Fruit fly (Drosophila melanogaster) whole organism, embryonic: ENCODE data around the gene asf1.

Source experiments
- Ada2b ChIP-seq: fragments of 200-800 bp; sonication (Bioruptor generic); IDR thresholded peaks from 2 replicates; pipeline ENCODE4 v1.3.6; 2022; ENCODE audit warnings: missing biosample characterization, missing genetic modification characterization
- Aef1 ChIP-seq: fragments of 200-800 bp; sonication (Bioruptor generic); IDR thresholded peaks from 3 replicates; pipeline ENCODE4 v1.3.6; 2022; ENCODE audit warnings: missing biosample characterization, missing genetic modification characterization
- BtbVII ChIP-seq: fragments of 200-800 bp; sonication (Bioruptor generic); optimal IDR thresholded peaks from 3 replicates; lab custom pipeline; 2017; ENCODE audit warnings: missing biosample characterization, mild to moderate bottlenecking, missing genetic modification characterization
- CG10543 ChIP-seq: fragments of 200-800 bp; sonication (Bioruptor generic); optimal IDR thresholded peaks from 3 replicates; lab custom pipeline; 2017; ENCODE audit warnings: missing biosample characterization, mild to moderate bottlenecking, missing genetic modification characterization, moderate library complexity
- CG12236 ChIP-seq: fragments of 200-800 bp; sonication (Bioruptor generic); optimal IDR thresholded peaks from 2 replicates; lab custom pipeline; 2016; ENCODE audit warnings: missing biosample characterization, missing genetic modification characterization
- CG12299 ChIP-seq: fragments of 200-800 bp; sonication (Bioruptor generic); optimal IDR thresholded peaks from 2 replicates; lab custom pipeline; 2018; ENCODE audit warnings: missing biosample characterization, mild to moderate bottlenecking, missing genetic modification characterization
- CG14050 ChIP-seq: fragments of 200-800 bp; sonication (Bioruptor generic); IDR thresholded peaks from 3 replicates; pipeline ENCODE4 v1.3.6; 2022; ENCODE audit warnings: missing biosample characterization, missing genetic modification characterization
- CG15479 ChIP-seq: fragments of 200-800 bp; sonication (Bioruptor generic); optimal IDR thresholded peaks from 3 replicates; lab custom pipeline; 2019; ENCODE audit warnings: missing biosample characterization, mild to moderate bottlenecking, missing genetic modification characterization, moderate library complexity
- CG15601 ChIP-seq: fragments of 200-800 bp; sonication (Bioruptor generic); optimal IDR thresholded peaks from 3 replicates; lab custom pipeline; 2019; ENCODE audit warnings: missing biosample characterization, mild to moderate bottlenecking, missing genetic modification characterization, moderate library complexity
- CG2116 ChIP-seq: fragments of 200-800 bp; sonication (Bioruptor generic); optimal IDR thresholded peaks from 3 replicates; lab custom pipeline; 2018; ENCODE audit warnings: missing biosample characterization, mild to moderate bottlenecking, missing genetic modification characterization
- CG2875 ChIP-seq: fragments of 200-800 bp; sonication (Bioruptor generic); optimal IDR thresholded peaks from 2 replicates; lab custom pipeline; 2017; ENCODE audit warnings: missing biosample characterization, mild to moderate bottlenecking, missing genetic modification characterization, missing genetic modification reagents
- CG34224 ChIP-seq: fragments of 200-800 bp; sonication (Bioruptor generic); IDR thresholded peaks from 3 replicates; pipeline ENCODE4 v1.3.6; 2022; ENCODE audit warnings: missing biosample characterization, missing genetic modification characterization; ENCODE audit not compliant: partially characterized antibody
- CG3726 ChIP-seq: fragments of 200-800 bp; sonication (Bioruptor generic); IDR thresholded peaks from 3 replicates; pipeline ENCODE4, ENCODE4 v1.3.6; 2022; ENCODE audit warnings: missing biosample characterization, missing genetic modification characterization
- CG4282 ChIP-seq: fragments of 200-800 bp; sonication (Bioruptor generic); optimal IDR thresholded peaks from 2 replicates; lab custom pipeline; 2016; ENCODE audit warnings: missing biosample characterization, missing genetic modification characterization
- CG7357 ChIP-seq: fragments of 200-800 bp; sonication (Bioruptor generic); IDR thresholded peaks from 3 replicates; pipeline ENCODE4 v1.3.6; 2022; ENCODE audit warnings: missing biosample characterization, missing genetic modification characterization
- CG7556 ChIP-seq: fragments of 200-800 bp; sonication (Bioruptor generic); optimal IDR thresholded peaks from 2 replicates; lab custom pipeline; 2017; ENCODE audit warnings: missing biosample characterization, mild to moderate bottlenecking, missing genetic modification characterization
- CG7839 ChIP-seq: fragments of 200-800 bp; sonication (Bioruptor generic); optimal IDR thresholded peaks from 3 replicates; lab custom pipeline; 2018; ENCODE audit warnings: missing biosample characterization, mild to moderate bottlenecking, missing genetic modification characterization, moderate library complexity
- CG9215 ChIP-seq: fragments of 200-800 bp; sonication (Bioruptor generic); IDR thresholded peaks from 2 replicates; pipeline ENCODE4 v1.3.6; 2022; ENCODE audit warnings: missing biosample characterization, missing genetic modification characterization
- CG9817 ChIP-seq: fragments of 200-800 bp; sonication (Bioruptor generic); optimal IDR thresholded peaks from 2 replicates; lab custom pipeline; 2018; ENCODE audit warnings: missing biosample characterization, mild to moderate bottlenecking, missing genetic modification characterization, moderate library complexity
- CkIIα-i1 ChIP-seq: fragments of 200-800 bp; sonication (Bioruptor generic); IDR thresholded peaks from 2 replicates; pipeline ENCODE4 v1.3.6; 2022; ENCODE audit warnings: missing biosample characterization, missing genetic modification characterization
- Dad ChIP-seq: fragments of 200-800 bp; sonication (Bioruptor generic); optimal IDR thresholded peaks from 3 replicates; lab custom pipeline; 2016; ENCODE audit warnings: missing biosample characterization, missing genetic modification characterization
- Deaf1 ChIP-seq: fragments of 200-800 bp; optimal IDR thresholded peaks from 3 replicates; lab custom pipeline; 2019; ENCODE audit warnings: missing biosample characterization, mild to moderate bottlenecking, missing genetic modification characterization, moderate library complexity
- Gsc ChIP-seq: fragments of 200-800 bp; sonication (Bioruptor generic); IDR thresholded peaks from 2 replicates; pipeline ENCODE4 v1.3.6; 2022; ENCODE audit warnings: missing biosample characterization, missing genetic modification characterization
- HLH3B ChIP-seq: fragments of 200-800 bp; sonication (Bioruptor generic); IDR thresholded peaks from 2 replicates; pipeline ENCODE4 v1.3.6; 2022; ENCODE audit warnings: missing biosample characterization, missing genetic modification characterization
- HLHmδ ChIP-seq: fragments of 200-800 bp; sonication (Bioruptor generic); optimal IDR thresholded peaks from 2 replicates; lab custom pipeline; 2018; ENCODE audit warnings: missing biosample characterization, mild to moderate bottlenecking, missing genetic modification characterization, moderate library complexity
- HmgD ChIP-seq: fragments of 200-800 bp; sonication (Bioruptor generic); optimal IDR thresholded peaks from 3 replicates; lab custom pipeline; 2016; ENCODE audit warnings: missing biosample characterization, missing genetic modification characterization
- Meics ChIP-seq: fragments of 200-800 bp; sonication (Bioruptor generic); optimal IDR thresholded peaks from 2 replicates; lab custom pipeline; 2017; ENCODE audit warnings: missing biosample characterization, mild to moderate bottlenecking, missing genetic modification characterization
- Mrtf ChIP-seq: fragments of 200-800 bp; sonication (Bioruptor generic); IDR thresholded peaks from 3 replicates; pipeline ENCODE4 v1.3.6; 2022; ENCODE audit warnings: missing biosample characterization, missing genetic modification characterization
- Myb ChIP-seq: fragments of 200-800 bp; sonication (Bioruptor generic); optimal IDR thresholded peaks from 2 replicates; lab custom pipeline; 2016; ENCODE audit warnings: missing biosample characterization, missing genetic modification characterization
- Side ChIP-seq: fragments of 200-800 bp; sonication (Bioruptor generic); optimal IDR thresholded peaks from 2 replicates; lab custom pipeline; 2016; ENCODE audit warnings: missing biosample characterization, missing genetic modification characterization
- Usf ChIP-seq: fragments of 200-800 bp; sonication (Bioruptor generic); optimal IDR thresholded peaks from 2 replicates; lab custom pipeline; 2017; ENCODE audit warnings: missing genotype, missing biosample characterization, missing genetic modification characterization
- bsh ChIP-seq, 2 experiments: fragments of 200-800 bp; sonication (Bioruptor generic); optimal IDR thresholded peaks; 2 replicates each; lab custom pipeline; 2017 to 2018; ENCODE audit warnings: mild to moderate bottlenecking in 2 of 2, missing biosample characterization in 2 of 2, missing genetic modification characterization in 2 of 2, moderate library complexity in 1 of 2
- croc ChIP-seq: fragments of 200-800 bp; sonication (Bioruptor generic); conservative IDR thresholded peaks from 3 replicates; pipeline ENCODE4 v1.3.6; 2022; ENCODE audit warnings: missing biosample characterization, missing genetic modification characterization
- dysf ChIP-seq: fragments of 200-800 bp; sonication (Bioruptor generic); IDR thresholded peaks from 3 replicates; pipeline ENCODE4 v1.3.6; 2022; ENCODE audit warnings: missing biosample characterization, missing genetic modification characterization
- emc ChIP-seq: fragments of 200-800 bp; sonication (Bioruptor generic); optimal IDR thresholded peaks from 2 replicates; lab custom pipeline; 2016; ENCODE audit warnings: missing biosample characterization, missing genetic modification characterization
- ems ChIP-seq: fragments of 200-800 bp; sonication (Bioruptor generic); optimal IDR thresholded peaks from 3 replicates; lab custom pipeline; 2016; ENCODE audit warnings: missing biosample characterization, missing genetic modification characterization
- exex ChIP-seq: fragments of 200-800 bp; sonication (Bioruptor generic); optimal IDR thresholded peaks from 4 replicates; lab custom pipeline; 2018; ENCODE audit warnings: missing biosample characterization, mild to moderate bottlenecking, missing genetic modification characterization, moderate library complexity
- fd96Cb ChIP-seq: fragments of 200-800 bp; sonication (Bioruptor generic); optimal IDR thresholded peaks from 2 replicates; lab custom pipeline; 2018; ENCODE audit warnings: missing biosample characterization, mild to moderate bottlenecking, missing genetic modification characterization, moderate library complexity
- fu2 ChIP-seq: fragments of 200-800 bp; sonication (Bioruptor generic); optimal IDR thresholded peaks from 2 replicates; lab custom pipeline; 2016; ENCODE audit warnings: missing biosample characterization, missing genetic modification characterization
- gce ChIP-seq: fragments of 200-800 bp; sonication (Bioruptor generic); IDR thresholded peaks from 3 replicates; pipeline ENCODE4 v1.3.6; 2022; ENCODE audit warnings: missing biosample characterization, missing genetic modification characterization
- hbn ChIP-seq: fragments of 200-800 bp; sonication (Bioruptor generic); IDR thresholded peaks from 2 replicates; pipeline ENCODE4 v1.3.6; 2022; ENCODE audit warnings: missing biosample characterization, missing genetic modification characterization; ENCODE audit not compliant: partially characterized antibody
- hkb ChIP-seq, 2 experiments: fragments of 200-800 bp in 1 of 2; fragments of >200 bp in 1 of 2; sonication (Bioruptor generic) in 1 of 2; IDR thresholded peaks in 1 of 2; optimal IDR thresholded peaks in 1 of 2; 2 replicates each; pipeline versions ENCODE4 v1.3.6 to Lab custom; 2017 to 2022; ENCODE audit warnings: missing biosample characterization in 1 of 2, missing genetic modification characterization in 1 of 2
- ken ChIP-seq: fragments of 200-800 bp; sonication (Bioruptor generic); IDR thresholded peaks from 3 replicates; pipeline ENCODE4 v1.3.6; 2022; ENCODE audit warnings: missing biosample characterization, missing genetic modification characterization
- luna ChIP-seq: fragments of 200-800 bp; sonication (Bioruptor generic); optimal IDR thresholded peaks from 2 replicates; lab custom pipeline; 2016; ENCODE audit warnings: missing biosample characterization, missing genetic modification characterization
- pnt ChIP-seq: fragments of 200-800 bp; sonication (Bioruptor generic); optimal IDR thresholded peaks from 3 replicates; lab custom pipeline; 2016; ENCODE audit warnings: missing biosample characterization, missing genetic modification characterization
- ro ChIP-seq: fragments of 200-800 bp; sonication (Bioruptor generic); IDR thresholded peaks from 2 replicates; pipeline ENCODE4 v1.3.6; 2022; ENCODE audit warnings: missing biosample characterization, missing genetic modification characterization
- schlank ChIP-seq: fragments of 200-800 bp; sonication (Bioruptor generic); optimal IDR thresholded peaks from 2 replicates; lab custom pipeline; 2018; ENCODE audit warnings: missing biosample characterization, mild to moderate bottlenecking, missing genetic modification characterization
- sens-2 ChIP-seq: fragments of 200-800 bp; sonication (Bioruptor generic); IDR thresholded peaks from 2 replicates; pipeline ENCODE4 v1.3.6; 2022; ENCODE audit warnings: missing biosample characterization, missing genetic modification characterization
- sisA ChIP-seq: fragments of 200-800 bp; sonication (Bioruptor generic); IDR thresholded peaks from 2 replicates; pipeline ENCODE4 v1.3.6; 2022; ENCODE audit warnings: missing biosample characterization, missing genetic modification characterization
- ssp ChIP-seq: fragments of 200-800 bp; sonication (Bioruptor generic); IDR thresholded peaks from 2 replicates; pipeline ENCODE4 v1.3.6; 2022; ENCODE audit warnings: missing biosample characterization, missing genetic modification characterization
- zfh2 ChIP-seq: fragments of 200-800 bp; sonication (Bioruptor generic); optimal IDR thresholded peaks from 2 replicates; lab custom pipeline; 2016; ENCODE audit warnings: missing biosample characterization, missing genetic modification characterization

Gene asf1

dm6 chr3L:19590422-19590821 lies 28.3 kb upstream of the asf1 start, which contains the start of gene CG14100 (continued):
- peak; percentile 100 for TF ChIP-seq CG14050 (GFP tag; lab: Robert Waterston, UW)
- TF ChIP-seq croc (GFP tag; lab: Robert Waterston, UW), result peak; percentile 100
- peak; percentile 100 for TF ChIP-seq HLH3B (GFP tag; lab: Robert Waterston, UW)
- peak; percentile 100 for TF ChIP-seq ro (GFP tag; lab: Robert Waterston, UW)
- no peak for TF ChIP-seq hkb (optimal IDR thresholded peaks at IDR 0.05; lab: Kevin White, UChicago)
- peak; percentile 100 for TF ChIP-seq hkb (GFP tag; IDR thresholded peaks at IDR 0.05; lab: Robert Waterston, UW)
- TF ChIP-seq Usf (GFP tag; lab: Kevin White, UChicago), result peak; percentile 100
- TF ChIP-seq fu2 (GFP tag; lab: Kevin White, UChicago), result peak; percentile 100
- TF ChIP-seq Side (GFP tag; lab: Kevin White, UChicago), result peak; percentile 100
- peak; percentile 99 for TF ChIP-seq ssp (GFP tag; lab: Robert Waterston, UW)
- peak; percentile 100 for TF ChIP-seq CG15601 (tag; lab: Kevin White, UChicago)
- peak; percentile 100 for TF ChIP-seq CG9817
- peak; percentile 100 for TF ChIP-seq luna (GFP tag; lab: Kevin White, UChicago)
- TF ChIP-seq sisA (GFP tag; lab: Robert Waterston, UW), result peak; percentile 100
- peak; percentile 99 for TF ChIP-seq Myb (GFP tag; lab: Kevin White, UChicago)
- peak; percentile 100 for TF ChIP-seq BtbVII (GFP tag; lab: Kevin White, UChicago)
- peak; percentile 100 for TF ChIP-seq CG7357 (GFP tag; lab: Robert Waterston, UW)
- TF ChIP-seq CG34224 (GFP tag; lab: Robert Waterston, UW), result peak; percentile 49; the same call in 1 of the 3 replicates
- peak; percentile 100 for TF ChIP-seq Mrtf (GFP tag; lab: Robert Waterston, UW)
- peak; percentile 100 for TF ChIP-seq bsh (GFP tag; optimal IDR thresholded peaks at IDR 0.05; lab: Kevin White, UChicago)
- no peak for TF ChIP-seq hbn
- TF ChIP-seq gce, result peak; percentile 100
- TF ChIP-seq ems, result peak; percentile 100
- TF ChIP-seq CG2116, result peak; percentile 95
- TF ChIP-seq CG7556 (GFP tag; lab: Kevin White, UChicago), result peak; percentile 100
- peak; percentile 94 for TF ChIP-seq CG15479 (GFP tag; lab: Kevin White, UChicago)
- TF ChIP-seq Aef1, result peak; percentile 100
- TF ChIP-seq Dad (GFP tag; lab: Kevin White, UChicago), result peak; percentile 100
- TF ChIP-seq CG2875 (GFP tag; lab: Kevin White, UChicago), result peak; percentile 100
- TF ChIP-seq Meics, result peak; percentile 100
- peak; percentile 100 for TF ChIP-seq CG7839 (tag; lab: Kevin White, UChicago)
- TF ChIP-seq schlank (tag; lab: Kevin White, UChicago), result peak; percentile 100
- peak; percentile 52 for TF ChIP-seq HLHmδ (GFP tag; lab: Kevin White, UChicago)
- peak; percentile 100 for TF ChIP-seq dysf (GFP tag; lab: Robert Waterston, UW)
- TF ChIP-seq emc (GFP tag; lab: Kevin White, UChicago), result peak; percentile 100
- TF ChIP-seq CG10543, result peak; percentile 100
- peak; percentile 100 for TF ChIP-seq Ada2b (GFP tag; lab: Robert Waterston, UW)
- TF ChIP-seq HmgD (GFP tag; lab: Kevin White, UChicago), result peak; percentile 100
- peak; percentile 100 for TF ChIP-seq pnt (GFP tag; lab: Kevin White, UChicago)
- TF ChIP-seq CG12236 (GFP tag; lab: Kevin White, UChicago), result peak; percentile 100
- peak; percentile 100 for TF ChIP-seq CG9215 (GFP tag; lab: Robert Waterston, UW)
- TF ChIP-seq CkIIα-i1 (GFP tag; lab: Robert Waterston, UW), result peak; percentile 100
- TF ChIP-seq ken, result peak; percentile 100
- TF ChIP-seq CG3726 (GFP tag; lab: Robert Waterston, UW), result peak; percentile 100
- TF ChIP-seq CG12299, result peak; percentile 100
- TF ChIP-seq fd96Cb (tag; lab: Kevin White, UChicago), result peak; percentile 100
- TF ChIP-seq Deaf1 (tag; lab: Kevin White, UChicago), result peak; percentile 92
- peak; percentile 100 for TF ChIP-seq Gsc
- TF ChIP-seq zfh2 (GFP tag; lab: Kevin White, UChicago), result peak; percentile 100
- TF ChIP-seq CG4282 (GFP tag; lab: Kevin White, UChicago), result peak; percentile 100
- TF ChIP-seq exex (tag; lab: Kevin White, UChicago), result peak; percentile 100
- peak; percentile 100 for TF ChIP-seq sens-2
